Worm (Caenorhabditis elegans) whole organism, young adult: ENCODE data around the gene spat-3.

ENCODE experiments used
- attf-5 ChIP-seq: fragments of 200-800 bp; sonication (Bioruptor generic); optimal IDR thresholded peaks from 2 replicates; lab custom pipeline; 2018; ENCODE audit warnings: mild to moderate bottlenecking, missing genetic modification characterization, missing compliant biosample characterization
- hlh-12 ChIP-seq: sonication (generic microtip); optimal IDR thresholded peaks from 2 replicates; lab custom pipeline; 2016; ENCODE audit warnings: missing genetic modification characterization, missing compliant biosample characterization

DNA sequence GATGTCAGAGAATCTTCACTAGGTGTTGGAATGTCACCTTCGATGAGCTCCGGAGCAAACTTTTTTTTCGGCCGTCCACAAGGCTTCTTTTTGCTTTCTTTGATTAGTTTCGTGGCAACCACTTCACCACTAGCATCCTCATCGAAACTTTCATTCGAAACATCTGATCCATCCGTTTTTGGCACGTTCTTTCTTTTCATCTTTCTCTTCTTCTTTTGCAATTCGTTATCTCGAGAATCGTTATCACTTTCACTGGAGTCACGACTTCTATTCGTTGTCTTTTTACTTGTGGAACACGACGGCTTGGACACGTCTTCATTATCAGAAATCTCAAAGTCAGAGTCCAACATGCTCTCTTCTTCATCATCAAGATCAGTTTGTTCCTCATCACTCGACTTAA, 1.5 kb downstream of the spat-3 start:
- TF ChIP-seq hlh-12 (no peak), attf-5 (GFP tag; lab: Kevin White, UChicago) (no peak)
